Fruit fly (Drosophila melanogaster): Measurements from ENCODE around the gene sov.

Gene sov

DNA sequence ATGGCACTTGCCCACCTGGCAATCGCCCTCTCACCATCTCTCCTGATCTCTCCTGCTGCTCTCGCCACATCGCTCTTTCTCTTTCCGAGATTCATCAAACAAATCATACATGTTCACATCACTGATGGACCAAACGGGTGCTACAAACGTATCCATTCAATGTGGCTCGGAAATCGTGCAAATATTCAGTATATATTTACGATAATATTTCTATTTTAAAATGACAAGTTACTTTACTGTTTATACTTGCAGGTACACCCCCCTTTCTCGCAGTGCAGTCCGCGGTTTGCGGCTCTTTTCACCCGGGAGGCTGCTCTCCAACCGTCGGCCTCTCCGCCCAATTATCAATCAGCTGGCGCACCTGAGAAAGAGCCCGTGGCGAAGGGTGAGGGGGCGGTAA is 35.4 kb downstream of the sov start (continued):
- no peak for TF ChIP-seq pan (optimal IDR thresholded peaks at IDR 0.05)
- TF ChIP-seq pan (GFP tag; optimal IDR thresholded peaks at IDR 0.05 in 1 of 2, IDR thresholded peaks at IDR 0.05 in 1 of 2), result no peak
- TF ChIP-seq B-H1 (GFP tag; IDR thresholded peaks at IDR 0.05), result no peak
- peak; percentile 38; the same call in 1 of the 2 replicates for TF ChIP-seq ttk (GFP tag; IDR thresholded peaks at IDR 0.05)
- no peak for TF ChIP-seq toy (GFP tag; IDR thresholded peaks at IDR 0.05)
- no peak for TF ChIP-seq fru (optimal IDR thresholded peaks at IDR 0.05)
- no peak for TF ChIP-seq sens-2 (GFP tag; IDR thresholded peaks at IDR 0.05)
- TF ChIP-seq Nf-YC (tag; optimal IDR thresholded peaks at IDR 0.05), result no peak
- TF ChIP-seq Antp (GFP tag; optimal IDR thresholded peaks at IDR 0.05), result no peak
- TF ChIP-seq cg (GFP tag; optimal IDR thresholded peaks at IDR 0.05), result no peak
- no peak for TF ChIP-seq Tbp (GFP tag; optimal IDR thresholded peaks at IDR 0.05)
- TF ChIP-seq psq (GFP tag; optimal IDR thresholded peaks at IDR 0.05), result no peak
- no peak for TF ChIP-seq CG18764 (GFP tag; optimal IDR thresholded peaks at IDR 0.05)
- TF ChIP-seq CG7357 (GFP tag; IDR thresholded peaks at IDR 0.05), result no peak
- no peak for TF ChIP-seq Oaz (GFP tag; IDR thresholded peaks at IDR 0.05)
- no peak for TF ChIP-seq Scr (GFP tag; IDR thresholded peaks at IDR 0.05; ENCODE audit: partially characterized antibody)
- TF ChIP-seq E2f2 (GFP tag; IDR thresholded peaks at IDR 0.05), result peak; percentile 20; the same call in 1 of the 2 replicates
- no peak for TF ChIP-seq Rx (GFP tag; IDR thresholded peaks at IDR 0.05)
- no peak for TF ChIP-seq gcm (GFP tag; optimal IDR thresholded peaks at IDR 0.05)
- no peak for TF ChIP-seq CG13894 (tag; optimal IDR thresholded peaks at IDR 0.05)
- TF ChIP-seq Poxn (GFP tag; IDR thresholded peaks at IDR 0.05), result no peak
- TF ChIP-seq lilli (GFP tag; optimal IDR thresholded peaks at IDR 0.05), result no peak
- no peak for TF ChIP-seq CG6683 (GFP tag; optimal IDR thresholded peaks at IDR 0.05)
- 0 out of 2 replicates have a peak, but pooled peaks have one; percentile 17 for TF ChIP-seq ara (GFP tag; IDR thresholded peaks at IDR 0.05)
- peak; percentile 8 for TF ChIP-seq phol (tag; optimal IDR thresholded peaks at IDR 0.05)
- no peak for TF ChIP-seq CG12219 (GFP tag; optimal IDR thresholded peaks at IDR 0.05)
- no peak for TF ChIP-seq Opbp (GFP tag; IDR thresholded peaks at IDR 0.05; ENCODE audit: partially characterized antibody)
- peak; percentile 51; the same call in 1 of the 2 replicates for TF ChIP-seq Rfx (GFP tag; IDR thresholded peaks at IDR 0.05)
- no peak for TF ChIP-seq CG7271 (tag; optimal IDR thresholded peaks at IDR 0.05)
- TF ChIP-seq bsh (GFP tag; optimal IDR thresholded peaks at IDR 0.05), result no peak
- TF ChIP-seq h (optimal IDR thresholded peaks at IDR 0.05), result no peak
- no peak for TF ChIP-seq ATbp (GFP tag; optimal IDR thresholded peaks at IDR 0.05)
- peak; percentile 23 for TF ChIP-seq grau (tag; optimal IDR thresholded peaks at IDR 0.05)
- no peak for TF ChIP-seq cato (GFP tag; optimal IDR thresholded peaks at IDR 0.05; ENCODE audit: borderline replicate concordance)
- TF ChIP-seq ro (GFP tag; IDR thresholded peaks at IDR 0.05), result no peak
- TF ChIP-seq Fer2 (tag; optimal IDR thresholded peaks at IDR 0.05), result no peak
- TF ChIP-seq dysf (GFP tag; IDR thresholded peaks at IDR 0.05), result peak; percentile 56
- peak; percentile 4 for TF ChIP-seq CG9817 (tag; optimal IDR thresholded peaks at IDR 0.05)
- no peak for TF ChIP-seq CG15601 (tag; optimal IDR thresholded peaks at IDR 0.05)
- peak; percentile 32 for TF ChIP-seq CG10209 (GFP tag; optimal IDR thresholded peaks at IDR 0.05)
- no peak for TF ChIP-seq Ets97D (GFP tag; optimal IDR thresholded peaks at IDR 0.05)
- TF ChIP-seq CG7928 (GFP tag; optimal IDR thresholded peaks at IDR 0.05), result no peak
- TF ChIP-seq tio (GFP tag; optimal IDR thresholded peaks at IDR 0.05), result no peak
- no peak for TF ChIP-seq CG13123 (GFP tag; optimal IDR thresholded peaks at IDR 0.05)
- no peak for TF ChIP-seq crc (GFP tag; optimal IDR thresholded peaks at IDR 0.05)
- 0 out of 3 replicates have a peak, but pooled peaks have one; percentile 19 for TF ChIP-seq HLH4C (GFP tag; IDR thresholded peaks at IDR 0.05; ENCODE audit: partially characterized antibody)
- 0 out of 2 replicates have a peak, but pooled peaks have one; percentile 17 for TF ChIP-seq Nf-YA (GFP tag; IDR thresholded peaks at IDR 0.05)
- TF ChIP-seq az2 (GFP tag; optimal IDR thresholded peaks at IDR 0.05), result peak; percentile 9
- TF ChIP-seq CG11247 (GFP tag; IDR thresholded peaks at IDR 0.05), result no peak
- no peak for TF ChIP-seq CG17612 (GFP tag; IDR thresholded peaks at IDR 0.05)
- no peak for TF ChIP-seq br (optimal IDR thresholded peaks at IDR 0.05)
- no peak for TF ChIP-seq CG15514 (GFP tag; optimal IDR thresholded peaks at IDR 0.05)
- TF ChIP-seq Taf1 (GFP tag; IDR thresholded peaks at IDR 0.05), result no peak
